Worm (Caenorhabditis elegans) whole organism, L4 larva: ENCODE data around the gene seip-1.

ENCODE experiments used
- T26A8.4 ChIP-seq: fragments of 200-800 bp; sonication (Bioruptor generic); IDR thresholded peaks from 2 replicates; pipeline ENCODE4 v1.3.6; 2022; ENCODE audit warnings: missing genetic modification characterization, missing compliant biosample characterization
- Y75B8A.6 ChIP-seq: fragments of 200-800 bp; sonication (Bioruptor generic); IDR thresholded peaks from 2 replicates; pipeline ENCODE4 v1.3.6; 2022; ENCODE audit warnings: missing genetic modification reagents, missing genetic modification characterization, missing compliant biosample characterization
- aly-2 ChIP-seq: sonication (generic microtip); optimal IDR thresholded peaks from 2 replicates; lab custom pipeline; 2018; ENCODE audit warnings: missing biosample characterization, missing genetic modification characterization
- ama-1 ChIP-seq: fragments of 150-350 bp; optimal IDR thresholded peaks from 2 replicates; lab custom pipeline; 2014; ENCODE audit warnings: inconsistent platforms, mixed read lengths
- dmd-9 ChIP-seq: fragments of 200-800 bp; sonication (Bioruptor generic); IDR thresholded peaks from 2 replicates; pipeline ENCODE4 v1.3.6; 2022; ENCODE audit warnings: missing genetic modification reagents, missing genetic modification characterization, missing compliant biosample characterization
- egl-27 ChIP-seq: sonication (generic microtip); optimal IDR thresholded peaks from 3 replicates; lab custom pipeline; 2017; ENCODE audit warnings: missing biosample characterization, missing genetic modification reagents, missing genetic modification characterization
- egl-43 ChIP-seq: fragments of 200-800 bp; sonication (Bioruptor generic); IDR thresholded peaks from 2 replicates; pipeline ENCODE4 v1.3.6; 2022; ENCODE audit warnings: missing genetic modification reagents, missing genetic modification characterization, missing compliant biosample characterization
- lin-15B ChIP-seq: fragments of 150-350 bp; sonication (generic microtip); optimal IDR thresholded peaks from 3 replicates; lab custom pipeline; 2014; ENCODE audit warnings: missing biosample characterization, missing genetic modification characterization
- nhr-11 ChIP-seq: fragments of 150-350 bp; optimal IDR thresholded peaks from 2 replicates; lab custom pipeline; 2014; ENCODE audit warnings: missing biosample characterization, missing genetic modification characterization

DNA sequence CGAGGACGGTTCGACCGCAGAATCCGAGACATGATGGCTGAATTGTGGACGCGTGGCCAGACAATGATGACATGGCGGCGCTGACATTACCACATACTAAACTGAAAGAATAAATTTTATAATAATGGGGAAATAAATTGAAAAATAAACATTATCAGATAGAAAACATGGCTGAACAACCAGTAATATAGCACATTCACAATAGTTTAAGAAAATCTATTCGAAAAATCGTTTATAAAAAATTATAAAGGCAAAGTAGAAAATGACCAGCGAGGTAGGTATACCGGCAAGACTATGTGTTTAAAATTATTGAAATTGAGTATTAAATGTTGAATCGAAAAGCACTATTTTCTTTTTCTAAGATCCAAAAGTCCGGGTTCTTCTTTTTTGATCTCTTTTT, 1.9 kb downstream of the seip-1 start, which contains the start of gene jamp-1:
- TF ChIP-seq egl-43 (GFP tag; lab: Robert Waterston, UW) (no peak), aly-2 (tag; lab: Kevin White, UChicago) (no peak), egl-27 (tag; lab: Kevin White, UChicago) (no peak), nhr-11 (no peak), dmd-9 (GFP tag; lab: Robert Waterston, UW) (no peak), lin-15B (tag; lab: Kevin White, UChicago) (no peak), ama-1 (lab: Kevin White, UChicago) (no peak), Y75B8A.6 (GFP tag; lab: Robert Waterston, UW) (no peak), T26A8.4 (GFP tag; lab: Robert Waterston, UW) (no peak)
